Worm (Caenorhabditis elegans) whole organism, L2 larva: ENCODE data around the gene F49E2.2.

Experiments used
- F13H6.1 ChIP-seq: sonication (generic microtip); optimal IDR thresholded peaks from 2 replicates; lab custom pipeline; 2016; ENCODE audit warnings: missing genetic modification characterization, missing compliant biosample characterization
- ama-1 ChIP-seq: fragments of 150-350 bp; optimal IDR thresholded peaks from 2 replicates; lab custom pipeline; 2018; ENCODE audit warnings: inconsistent platforms
- lin-13 ChIP-seq: fragments of 150-350 bp; optimal IDR thresholded peaks from 2 replicates; lab custom pipeline; 2014; ENCODE audit warnings: missing biosample characterization, missing genetic modification reagents, missing genetic modification characterization
- mbf-1 ChIP-seq: sonication (generic microtip); optimal IDR thresholded peaks from 2 replicates; lab custom pipeline; 2017; ENCODE audit warnings: missing biosample characterization, missing genetic modification characterization
- nhr-237 ChIP-seq: fragments of 150-350 bp; optimal IDR thresholded peaks from 2 replicates; lab custom pipeline; 2014; ENCODE audit warnings: missing biosample characterization, missing genetic modification characterization
- ztf-1 ChIP-seq: fragments of 200-800 bp; sonication (Bioruptor generic); conservative IDR thresholded peaks from 2 replicates; pipeline ENCODE4 v1.3.6; 2022; ENCODE audit warnings: missing genetic modification characterization, missing compliant biosample characterization
- ztf-11 ChIP-seq: sonication (generic microtip); optimal IDR thresholded peaks from 2 replicates; lab custom pipeline; 2017; ENCODE audit warnings: missing biosample characterization, missing genetic modification characterization

ce11 chrX:9566429-9566828, at the start of gene F49E2.2:
- TF ChIP-seq ztf-11 (tag; lab: Kevin White, UChicago) (no peak), ztf-1 (GFP tag; lab: Robert Waterston, UW) (no peak), F13H6.1 (tag; lab: Kevin White, UChicago) (no peak), ama-1 (no peak), lin-13 (GFP tag; lab: Kevin White, UChicago) (no peak), nhr-237 (no peak), mbf-1 (tag; lab: Kevin White, UChicago) (no peak)
